Fruit fly (Drosophila melanogaster) whole organism, embryonic: ENCODE measurements around the gene nxf2.

Experiments used
- Abd-B ChIP-seq: fragments of 200-800 bp; sonication (Bioruptor generic); optimal IDR thresholded peaks from 2 replicates; lab custom pipeline; 2018; ENCODE audit warnings: missing biosample characterization, mild to moderate bottlenecking, missing genetic modification characterization, moderate library complexity
- CG10321 ChIP-seq: fragments of 200-800 bp; sonication (Bioruptor generic); IDR thresholded peaks from 2 replicates; pipeline ENCODE4 v1.3.6; 2022; ENCODE audit warnings: missing biosample characterization, missing genetic modification characterization
- CG11085 ChIP-seq: fragments of 200-800 bp; sonication (Bioruptor generic); IDR thresholded peaks from 2 replicates; pipeline ENCODE4 v1.3.6; 2022; ENCODE audit warnings: missing biosample characterization, missing genetic modification characterization
- CG11504 ChIP-seq: fragments of 200-800 bp; sonication (Bioruptor generic); optimal IDR thresholded peaks from 3 replicates; lab custom pipeline; 2019; ENCODE audit warnings: missing biosample characterization, mild to moderate bottlenecking, missing genetic modification characterization, moderate library complexity
- CG1233 ChIP-seq: fragments of 200-800 bp; sonication (Bioruptor generic); optimal IDR thresholded peaks from 4 replicates; lab custom pipeline; 2018; ENCODE audit warnings: missing biosample characterization, mild to moderate bottlenecking, missing genetic modification characterization
- CG12659 ChIP-seq: fragments of 200-800 bp; sonication (Bioruptor generic); optimal IDR thresholded peaks from 3 replicates; lab custom pipeline; 2017; ENCODE audit warnings: mild to moderate bottlenecking, missing biosample characterization, missing genetic modification reagents, missing genetic modification characterization
- CG14667 ChIP-seq: fragments of 200-800 bp; sonication (Bioruptor generic); IDR thresholded peaks from 2 replicates; pipeline ENCODE4 v1.3.6; 2022; ENCODE audit warnings: missing biosample characterization, missing genetic modification characterization
- CG14710 ChIP-seq: fragments of 200-800 bp; sonication (Bioruptor generic); optimal IDR thresholded peaks from 3 replicates; lab custom pipeline; 2019; ENCODE audit warnings: missing biosample characterization, mild to moderate bottlenecking, missing genetic modification characterization, moderate library complexity
- CG16779 ChIP-seq: fragments of 200-800 bp; sonication (Bioruptor generic); IDR thresholded peaks from 2 replicates; pipeline ENCODE4 v1.3.6; 2022; ENCODE audit warnings: missing biosample characterization, missing genetic modification characterization
- CG16815 ChIP-seq: fragments of 200-800 bp; sonication (Bioruptor generic); optimal IDR thresholded peaks from 3 replicates; lab custom pipeline; 2017; ENCODE audit warnings: missing biosample characterization, mild to moderate bottlenecking, missing genetic modification characterization
- CG18262 ChIP-seq: fragments of 200-800 bp; optimal IDR thresholded peaks from 3 replicates; lab custom pipeline; 2019; ENCODE audit warnings: missing biosample characterization, mild to moderate bottlenecking, missing genetic modification characterization, moderate library complexity
- CG18764 ChIP-seq: fragments of 200-800 bp; sonication (Bioruptor generic); optimal IDR thresholded peaks from 3 replicates; lab custom pipeline; 2016; ENCODE audit warnings: missing biosample characterization, missing genetic modification characterization
- CG2116 ChIP-seq: fragments of 200-800 bp; sonication (Bioruptor generic); optimal IDR thresholded peaks from 3 replicates; lab custom pipeline; 2018; ENCODE audit warnings: missing biosample characterization, mild to moderate bottlenecking, missing genetic modification characterization
- CG2712 ChIP-seq: fragments of 200-800 bp; optimal IDR thresholded peaks from 3 replicates; lab custom pipeline; 2019; ENCODE audit warnings: missing biosample characterization, mild to moderate bottlenecking, missing genetic modification characterization, moderate library complexity
- CG32772 ChIP-seq: fragments of 200-800 bp; sonication (Bioruptor generic); IDR thresholded peaks from 2 replicates; pipeline ENCODE4 v1.3.6; 2022; ENCODE audit warnings: missing biosample characterization, missing genetic modification characterization
- CG4328 ChIP-seq: fragments of 200-800 bp; sonication (Bioruptor generic); optimal IDR thresholded peaks from 3 replicates; lab custom pipeline; 2017; ENCODE audit warnings: missing biosample characterization, missing genetic modification reagents, missing genetic modification characterization
- CG4404 ChIP-seq: fragments of 200-800 bp; sonication (Bioruptor generic); IDR thresholded peaks from 2 replicates; pipeline ENCODE4 v1.3.6; 2022; ENCODE audit warnings: missing biosample characterization, missing genetic modification characterization
- CG4707 ChIP-seq: fragments of 200-800 bp; sonication (Bioruptor generic); optimal IDR thresholded peaks from 2 replicates; lab custom pipeline; 2018; ENCODE audit warnings: missing biosample characterization, mild to moderate bottlenecking, missing genetic modification characterization, moderate library complexity
- CG6175 ChIP-seq: fragments of 200-800 bp; sonication (Bioruptor generic); IDR thresholded peaks from 3 replicates; pipeline ENCODE4 v1.3.6; 2022; ENCODE audit warnings: missing biosample characterization, missing genetic modification characterization
- Chrac-16 ChIP-seq: fragments of 200-800 bp; sonication (Bioruptor generic); optimal IDR thresholded peaks from 3 replicates; lab custom pipeline; 2016; ENCODE audit warnings: missing biosample characterization, missing genetic modification characterization
- CoRest ChIP-seq: fragments of 200-800 bp; sonication (Bioruptor generic); optimal IDR thresholded peaks from 3 replicates; lab custom pipeline; 2018; ENCODE audit warnings: missing biosample characterization, mild to moderate bottlenecking, missing genetic modification characterization, moderate library complexity
- D19B ChIP-seq: fragments of 200-800 bp; sonication (Bioruptor generic); optimal IDR thresholded peaks from 2 replicates; lab custom pipeline; 2017; ENCODE audit warnings: missing biosample characterization, mild to moderate bottlenecking, missing genetic modification characterization
- Deaf1 ChIP-seq: fragments of 200-800 bp; optimal IDR thresholded peaks from 3 replicates; lab custom pipeline; 2019; ENCODE audit warnings: missing biosample characterization, mild to moderate bottlenecking, missing genetic modification characterization, moderate library complexity
- Dp ChIP-seq: fragments of 200-800 bp; sonication (Bioruptor generic); optimal IDR thresholded peaks from 2 replicates; lab custom pipeline; 2018; ENCODE audit warnings: missing biosample characterization, mild to moderate bottlenecking, missing genetic modification characterization, moderate library complexity
- Ets65A ChIP-seq: fragments of 200-800 bp; sonication (Bioruptor generic); peaks from one replicate; lab custom pipeline; 2016; ENCODE audit warnings: missing biosample characterization, missing genetic modification characterization
- Fer2 ChIP-seq: fragments of 200-800 bp; sonication (Bioruptor generic); optimal IDR thresholded peaks from 2 replicates; lab custom pipeline; 2018; ENCODE audit warnings: missing biosample characterization, mild to moderate bottlenecking, missing genetic modification characterization, moderate library complexity
- Hand ChIP-seq: fragments of 200-800 bp; sonication (Bioruptor generic); optimal IDR thresholded peaks from 2 replicates; lab custom pipeline; 2017; ENCODE audit warnings: mild to moderate bottlenecking, missing biosample characterization, missing genetic modification reagents, missing genetic modification characterization
- Med ChIP-seq: fragments of 200-800 bp; sonication (Bioruptor generic); peaks from one replicate; lab custom pipeline; 2016; ENCODE audit warnings: missing biosample characterization, missing genetic modification characterization, mild to moderate bottlenecking, inconsistent platforms, moderate library complexity
- Mes4 ChIP-seq: fragments of 200-800 bp; sonication (Bioruptor generic); optimal IDR thresholded peaks from 2 replicates; lab custom pipeline; 2016; ENCODE audit warnings: missing biosample characterization, missing genetic modification characterization
- NK7.1 ChIP-seq: fragments of 200-800 bp; sonication (Bioruptor generic); optimal IDR thresholded peaks from 3 replicates; lab custom pipeline; 2016; ENCODE audit warnings: missing biosample characterization, missing genetic modification characterization
- Opbp ChIP-seq: fragments of 200-800 bp; sonication (Bioruptor generic); IDR thresholded peaks from 3 replicates; pipeline ENCODE4 v1.3.6; 2022; ENCODE audit warnings: missing biosample characterization, missing genetic modification characterization; ENCODE audit not compliant: partially characterized antibody
- PHDP ChIP-seq: fragments of 200-800 bp; sonication (Bioruptor generic); optimal IDR thresholded peaks from 3 replicates; lab custom pipeline; 2018; ENCODE audit warnings: missing biosample characterization, mild to moderate bottlenecking, missing genetic modification characterization, moderate library complexity
- Poxn ChIP-seq: fragments of 200-800 bp; sonication (Bioruptor generic); IDR thresholded peaks from 2 replicates; pipeline ENCODE4 v1.3.6; 2022; ENCODE audit warnings: missing biosample characterization, missing genetic modification characterization
- Sox100B ChIP-seq: fragments of 200-800 bp; sonication (Bioruptor generic); optimal IDR thresholded peaks from 3 replicates; lab custom pipeline; 2018; ENCODE audit warnings: missing biosample characterization, mild to moderate bottlenecking, missing genetic modification characterization
- Sox102F ChIP-seq: fragments of 200-800 bp; sonication (Bioruptor generic); optimal IDR thresholded peaks from 2 replicates; lab custom pipeline; 2018; ENCODE audit warnings: missing biosample characterization, mild to moderate bottlenecking, missing genetic modification characterization, moderate library complexity
- Vsx1 ChIP-seq: fragments of 200-800 bp; sonication (Bioruptor generic); optimal IDR thresholded peaks from 2 replicates; lab custom pipeline; 2017; ENCODE audit warnings: missing biosample characterization, mild to moderate bottlenecking, missing genetic modification characterization, missing genetic modification reagents
- ap ChIP-seq: fragments of 200-800 bp; sonication (Bioruptor generic); IDR thresholded peaks from 2 replicates; pipeline ENCODE4 v1.3.6; 2022; ENCODE audit warnings: missing biosample characterization, missing genetic modification characterization
- cato ChIP-seq: fragments of 200-800 bp; sonication (Bioruptor generic); optimal IDR thresholded peaks from 2 replicates; lab custom pipeline; 2016; ENCODE audit warnings: missing biosample characterization, missing genetic modification characterization, borderline replicate concordance
- crc ChIP-seq: fragments of 200-800 bp; sonication (Bioruptor generic); optimal IDR thresholded peaks from 2 replicates; lab custom pipeline; 2016; ENCODE audit warnings: missing biosample characterization, missing genetic modification characterization
- dm ChIP-seq: fragments of 200-800 bp; sonication (Bioruptor generic); optimal IDR thresholded peaks from 3 replicates; lab custom pipeline; 2016; ENCODE audit warnings: missing biosample characterization, missing genetic modification characterization
- grau ChIP-seq: fragments of 200-800 bp; optimal IDR thresholded peaks from 3 replicates; lab custom pipeline; 2019; ENCODE audit warnings: missing biosample characterization, mild to moderate bottlenecking, missing genetic modification characterization, moderate library complexity
- kni ChIP-seq: fragments of 200-800 bp; sonication (Bioruptor generic); optimal IDR thresholded peaks from 3 replicates; lab custom pipeline; 2017; ENCODE audit warnings: mild to moderate bottlenecking, missing biosample characterization, missing genetic modification reagents, missing genetic modification characterization
- lmd ChIP-seq: fragments of 200-800 bp; sonication (Bioruptor generic); IDR thresholded peaks from 2 replicates; pipeline ENCODE4 v1.3.6; 2022; ENCODE audit warnings: missing biosample characterization, missing genetic modification characterization
- pnt ChIP-seq: fragments of 200-800 bp; sonication (Bioruptor generic); optimal IDR thresholded peaks from 3 replicates; lab custom pipeline; 2016; ENCODE audit warnings: missing biosample characterization, missing genetic modification characterization
- ranshi ChIP-seq: fragments of 200-800 bp; sonication (Bioruptor generic); IDR thresholded peaks from 2 replicates; pipeline ENCODE4 v1.3.6; 2022; ENCODE audit warnings: missing biosample characterization, missing genetic modification characterization
- sd ChIP-seq: fragments of 200-800 bp; sonication (Bioruptor generic); optimal IDR thresholded peaks from 3 replicates; lab custom pipeline; 2018; ENCODE audit warnings: missing biosample characterization, mild to moderate bottlenecking, missing genetic modification characterization, moderate library complexity
- seq ChIP-seq: fragments of 200-800 bp; sonication (Bioruptor generic); IDR thresholded peaks from 2 replicates; pipeline ENCODE4 v1.3.6; 2022; ENCODE audit warnings: missing biosample characterization, missing genetic modification characterization
- tll ChIP-seq, 2 experiments: fragments of 200-800 bp in 1 of 2; fragments of >200 bp in 1 of 2; sonication (Bioruptor generic) in 1 of 2; optimal IDR thresholded peaks; 2 replicates each; lab custom pipeline; 2017 to 2019; ENCODE audit warnings: missing biosample characterization in 2 of 2, missing genetic modification characterization in 2 of 2, mild to moderate bottlenecking in 1 of 2, moderate library complexity in 1 of 2
- ttk ChIP-seq: fragments of 200-800 bp; sonication (Bioruptor generic); IDR thresholded peaks from 2 replicates; pipeline ENCODE4 v2.1.2; 2022; ENCODE audit warnings: missing biosample characterization, missing genetic modification characterization
- twi ChIP-seq: fragments of 200-800 bp; optimal IDR thresholded peaks from 2 replicates; lab custom pipeline; 2019; ENCODE audit warnings: missing biosample characterization, mild to moderate bottlenecking, missing genetic modification characterization, moderate library complexity

nxf2 gene

dm6 chr3L:16609120-16609519, 29.0 kb upstream of the nxf2 start, which contains the start of gene CG4098 (continued):
- TF ChIP-seq CG4707 (GFP tag; lab: Kevin White, UChicago): no peak
- TF ChIP-seq Hand (GFP tag; lab: Kevin White, UChicago): no peak
- no peak for TF ChIP-seq kni (GFP tag; lab: Kevin White, UChicago)
- no peak for TF ChIP-seq Poxn
- TF ChIP-seq Deaf1 (tag; lab: Kevin White, UChicago): no peak
- TF ChIP-seq cato: no peak
- no peak; the same call in 1 of the 2 replicates for TF ChIP-seq seq
- TF ChIP-seq CG16779 (GFP tag; lab: Robert Waterston, UW): peak; percentile 78
- TF ChIP-seq crc: peak; percentile 44
- no peak; the same call in 1 of the 2 replicates for TF ChIP-seq ap (GFP tag; lab: Robert Waterston, UW)
- no peak for TF ChIP-seq CG16815 (GFP tag; lab: Kevin White, UChicago)
- TF ChIP-seq CG6175: 0 out of 3 replicates have a peak, but pooled peaks have one; percentile 30
- TF ChIP-seq CG2712 (tag; lab: Kevin White, UChicago): peak; percentile 37
- TF ChIP-seq CG11504: peak; percentile 44
- peak; percentile 13 for TF ChIP-seq Mes4 (GFP tag; lab: Kevin White, UChicago)
- peak; percentile 62; the same call in 1 of the 2 replicates for TF ChIP-seq CG11085 (GFP tag; lab: Robert Waterston, UW)
- TF ChIP-seq Ets65A: no peak
- no peak for TF ChIP-seq NK7.1 (GFP tag; lab: Kevin White, UChicago)
- 0 out of 2 replicates have a peak, but pooled peaks have one; percentile 9 for TF ChIP-seq CG10321 (GFP tag; lab: Robert Waterston, UW)
- 0 out of 2 replicates have a peak, but pooled peaks have one; percentile 24 for TF ChIP-seq CG32772 (GFP tag; lab: Robert Waterston, UW)
- TF ChIP-seq CG14667 (GFP tag; lab: Robert Waterston, UW): peak; percentile 71; the same call in 1 of the 2 replicates
- peak; percentile 5 for TF ChIP-seq CG14710 (tag; lab: Kevin White, UChicago)
- peak; percentile 25 for TF ChIP-seq CG1233 (GFP tag; lab: Kevin White, UChicago)
- peak; percentile 68; the same call in 1 of the 2 replicates for TF ChIP-seq lmd
- no peak; the same call in 2 of the 3 replicates for TF ChIP-seq Opbp (GFP tag; lab: Robert Waterston, UW)
- TF ChIP-seq Med: peak; percentile 96

- TF ChIP-seq pnt (GFP tag; lab: Kevin White, UChicago): no peak
- peak; percentile 25 for TF ChIP-seq PHDP (tag; lab: Kevin White, UChicago)
- peak; percentile 15 for TF ChIP-seq Sox102F (GFP tag; lab: Kevin White, UChicago)
- peak; percentile 73 for TF ChIP-seq CG12659
- peak; percentile 91 for TF ChIP-seq Vsx1 (GFP tag; lab: Kevin White, UChicago)
- TF ChIP-seq CG2116 (GFP tag; lab: Kevin White, UChicago): peak; percentile 48
- TF ChIP-seq twi: peak; percentile 6
- TF ChIP-seq D19B (GFP tag; lab: Kevin White, UChicago): peak; percentile 44
- peak; percentile 34 for TF ChIP-seq Sox100B
- peak; percentile 58 for TF ChIP-seq Dp (GFP tag; lab: Kevin White, UChicago)
- peak; percentile 27 for TF ChIP-seq Abd-B (GFP tag; lab: Kevin White, UChicago)
- TF ChIP-seq CG4328 (GFP tag; lab: Kevin White, UChicago): peak; percentile 26
- TF ChIP-seq Chrac-16 (GFP tag; lab: Kevin White, UChicago): peak; percentile 25
- no peak for TF ChIP-seq Fer2
- peak; percentile 71 for TF ChIP-seq dm (GFP tag; lab: Kevin White, UChicago)
- TF ChIP-seq CG18764: peak; percentile 44
- peak; percentile 30 for TF ChIP-seq grau (tag; lab: Kevin White, UChicago)
- TF ChIP-seq CG18262 (tag; lab: Kevin White, UChicago): peak; percentile 54
- no peak for TF ChIP-seq ranshi (GFP tag; lab: Robert Waterston, UW)
- no peak for TF ChIP-seq ttk (GFP tag; lab: Robert Waterston, UW)
- TF ChIP-seq sd: peak; percentile 48
- TF ChIP-seq CG14710 (tag; lab: Kevin White, UChicago): peak; percentile 51
- TF ChIP-seq tll (GFP tag; optimal IDR thresholded peaks at IDR 0.05; lab: Kevin White, UChicago): no peak
- TF ChIP-seq CG4404 (GFP tag; lab: Robert Waterston, UW): no peak
- peak; percentile 36 for TF ChIP-seq CoRest (tag; lab: Kevin White, UChicago)
Observed at dm6 chr3L:16602736-16603144, 22.6 kb upstream of the nxf2 start, which contains the start of gene Arts. Arts (plus strand) TSS chr3L:16602851.
